Worm (Caenorhabditis elegans) whole organism, L3 larva: ENCODE measurements around the gene lin-49.

Experiments
- ZK546.5 ChIP-seq: sonication (generic microtip); optimal IDR thresholded peaks from 2 replicates; lab custom pipeline; 2017; ENCODE audit warnings: missing biosample characterization, missing genetic modification characterization
- aly-2 ChIP-seq: fragments of 150-350 bp; optimal IDR thresholded peaks from 2 replicates; lab custom pipeline; 2014; ENCODE audit warnings: missing biosample characterization, missing genetic modification characterization
- ama-1 ChIP-seq: fragments of 150-350 bp; optimal IDR thresholded peaks from 2 replicates; lab custom pipeline; 2018
- ceh-16 ChIP-seq: sonication (generic microtip); optimal IDR thresholded peaks from 2 replicates; lab custom pipeline; 2017; ENCODE audit warnings: missing biosample characterization, missing genetic modification characterization
- ceh-28 ChIP-seq: fragments of 150-350 bp; optimal IDR thresholded peaks from 2 replicates; lab custom pipeline; 2014; ENCODE audit warnings: missing biosample characterization, missing genetic modification reagents, missing genetic modification characterization
- egl-5 ChIP-seq: fragments of 150-350 bp; optimal IDR thresholded peaks from 2 replicates; lab custom pipeline; 2017; ENCODE audit warnings: missing biosample characterization, missing genetic modification reagents, missing genetic modification characterization, inconsistent platforms
- elt-2 ChIP-seq: sonication (generic microtip); optimal IDR thresholded peaks from 2 replicates; lab custom pipeline; 2016; ENCODE audit warnings: missing genetic modification reagents, mild to moderate bottlenecking, missing genetic modification characterization, missing compliant biosample characterization
- elt-3 ChIP-seq, 3 experiments: fragments of 150-350 bp in 1 of 3; sonication (generic microtip) in 2 of 3; optimal IDR thresholded peaks; 2 replicates in 2 of 3; 4 replicates in 1 of 3; lab custom pipeline; 2014 to 2017; ENCODE audit warnings: missing biosample characterization in 3 of 3, missing genetic modification characterization in 3 of 3
- fkh-10 ChIP-seq: sonication (generic microtip); optimal IDR thresholded peaks from 2 replicates; lab custom pipeline; 2017; ENCODE audit warnings: missing biosample characterization, missing genetic modification reagents, missing genetic modification characterization
- fos-1 ChIP-seq: fragments of 150-350 bp; optimal IDR thresholded peaks from 2 replicates; lab custom pipeline; 2014; ENCODE audit warnings: missing biosample characterization, missing genetic modification characterization
- hmg-11 ChIP-seq: sonication (generic microtip); optimal IDR thresholded peaks from 2 replicates; lab custom pipeline; 2016; ENCODE audit warnings: missing genetic modification characterization, missing compliant biosample characterization
- lin-15B ChIP-seq: fragments of 150-350 bp; optimal IDR thresholded peaks from 2 replicates; lab custom pipeline; 2014; ENCODE audit warnings: missing biosample characterization, missing genetic modification characterization
- lin-39 ChIP-seq: fragments of 150-350 bp; optimal IDR thresholded peaks from 2 replicates; lab custom pipeline; 2018; ENCODE audit warnings: missing biosample characterization, missing genetic modification reagents, missing genetic modification characterization
- lsy-12 ChIP-seq: sonication (generic microtip); optimal IDR thresholded peaks from 2 replicates; lab custom pipeline; 2016; ENCODE audit warnings: mild to moderate bottlenecking, missing genetic modification characterization, missing compliant biosample characterization
- mdl-1 ChIP-seq: fragments of 150-350 bp; optimal IDR thresholded peaks from 2 replicates; lab custom pipeline; 2014; ENCODE audit warnings: missing biosample characterization, missing genetic modification characterization
- nfya-1 ChIP-seq: sonication (generic microtip); optimal IDR thresholded peaks from 2 replicates; lab custom pipeline; 2017; ENCODE audit warnings: missing genetic modification characterization, mild to moderate bottlenecking, missing compliant biosample characterization, antibody characterized with exemption, moderate library complexity; ENCODE audit not compliant: insufficient read depth
- nhr-11 ChIP-seq: fragments of 150-350 bp; optimal IDR thresholded peaks from 2 replicates; lab custom pipeline; 2014; ENCODE audit warnings: missing biosample characterization, missing genetic modification characterization
- nhr-12 ChIP-seq: fragments of 150-350 bp; optimal IDR thresholded peaks from 2 replicates; lab custom pipeline; 2014; ENCODE audit warnings: missing biosample characterization, missing genetic modification characterization
- nhr-23 ChIP-seq: fragments of 150-350 bp; optimal IDR thresholded peaks from 2 replicates; lab custom pipeline; 2014; ENCODE audit warnings: missing biosample characterization, missing genetic modification reagents, missing genetic modification characterization
- nhr-25 ChIP-seq: sonication (generic microtip); optimal IDR thresholded peaks from 2 replicates; lab custom pipeline; 2017; ENCODE audit warnings: missing biosample characterization, missing genetic modification characterization
- nhr-28 ChIP-seq: fragments of 150-350 bp; optimal IDR thresholded peaks from 2 replicates; lab custom pipeline; 2014; ENCODE audit warnings: missing biosample characterization, missing genetic modification characterization
- nhr-43 ChIP-seq: sonication (generic microtip); optimal IDR thresholded peaks from 2 replicates; lab custom pipeline; 2016; ENCODE audit warnings: mild to moderate bottlenecking, missing genetic modification characterization, missing compliant biosample characterization; ENCODE audit not compliant: poor library complexity, severe bottlenecking
- nhr-76 ChIP-seq: fragments of 150-350 bp; sonication (generic microtip); optimal IDR thresholded peaks from 5 replicates; lab custom pipeline; 2014; ENCODE audit warnings: missing biosample characterization, missing genetic modification characterization
- pha-4 ChIP-seq: fragments of 150-350 bp; optimal IDR thresholded peaks from 2 replicates; lab custom pipeline; 2014; ENCODE audit warnings: missing biosample characterization, missing genetic modification reagents, missing genetic modification characterization
- pqm-1 ChIP-seq: fragments of 150-350 bp; optimal IDR thresholded peaks from 2 replicates; lab custom pipeline; 2017; ENCODE audit warnings: missing biosample characterization, missing genetic modification characterization, inconsistent platforms
- skn-1 ChIP-seq: fragments of 150-350 bp; optimal IDR thresholded peaks from 2 replicates; lab custom pipeline; 2014; ENCODE audit warnings: missing biosample characterization, missing genetic modification characterization
- snpc-4 ChIP-seq: fragments of 150-350 bp; optimal IDR thresholded peaks from 2 replicates; lab custom pipeline; 2014; ENCODE audit warnings: missing biosample characterization, missing genetic modification characterization
- unc-39 ChIP-seq: sonication (generic microtip); optimal IDR thresholded peaks from 4 replicates; lab custom pipeline; 2017; ENCODE audit warnings: missing biosample characterization, missing genetic modification characterization
- unc-62 ChIP-seq: fragments of 150-350 bp; sonication (generic microtip); optimal IDR thresholded peaks from 4 replicates; lab custom pipeline; 2014; ENCODE audit warnings: missing biosample characterization, missing genetic modification reagents, missing genetic modification characterization
- zag-1 ChIP-seq: fragments of 150-350 bp; optimal IDR thresholded peaks from 2 replicates; lab custom pipeline; 2014; ENCODE audit warnings: missing biosample characterization, missing genetic modification characterization
- ztf-11 ChIP-seq: fragments of 150-350 bp; optimal IDR thresholded peaks from 2 replicates; lab custom pipeline; 2014; ENCODE audit warnings: missing biosample characterization, missing genetic modification characterization
- ztf-4 ChIP-seq: fragments of 150-350 bp; optimal IDR thresholded peaks from 2 replicates; lab custom pipeline; 2014; ENCODE audit warnings: missing biosample characterization, missing genetic modification characterization

Gene lin-49

ce11 chrIV:8614680-8615079, 5.8 kb upstream of the lin-49 start, which contains the start of gene cyp-33E3:
TSS of gene cyp-33E3 (plus strand) at chrIV:8614995.
- TF ChIP-seq lsy-12 (tag; lab: Kevin White, UChicago) (no peak), fos-1 (no peak), elt-2 (tag; lab: Kevin White, UChicago) (peak; percentile 17)

- TF ChIP-seq skn-1 (no peak), pqm-1 (tag; lab: Kevin White, UChicago) (no peak), fos-1 (no peak), pha-4 (tag; lab: Kevin White, UChicago) (no peak), nhr-11 (tag; lab: Kevin White, UChicago) (no peak), nhr-76 (tag; lab: Kevin White, UChicago) (no peak)
- TF ChIP-seq, all 47 proteins: peak for 0
Observed at ce11 chrIV:8615314-8615713, 5.2 kb upstream of the lin-49 start.

ce11 chrIV:8617047-8617446, 3.4 kb upstream of the lin-49 start, which contains the start of the genes F42A9.7 and F42A9.3:
TSS of gene F42A9.7 (minus strand) at chrIV:8617147.
TSS of gene F42A9.3 (plus strand) at chrIV:8617260.
- no peak for TF ChIP-seq lsy-12 (tag; lab: Kevin White, UChicago)
- TF ChIP-seq hmg-11 = no peak
- no peak for TF ChIP-seq pqm-1 (tag; lab: Kevin White, UChicago)
- no peak for TF ChIP-seq ztf-4 (tag; lab: Kevin White, UChicago)
- no peak for TF ChIP-seq zag-1 (tag; lab: Kevin White, UChicago)
- TF ChIP-seq unc-62 (GFP tag; lab: Kevin White, UChicago) = no peak
- TF ChIP-seq ZK546.5 (tag; lab: Kevin White, UChicago) = no peak
- no peak for TF ChIP-seq ztf-11 (tag; lab: Kevin White, UChicago)

ce11 chrIV:8618698-8619097, 1.8 kb upstream of the lin-49 start, which contains the start of gene F42A9.8:
TSS of gene F42A9.8 (minus strand) at chrIV:8618785.
- peak; percentile 13 for TF ChIP-seq lin-15B (tag; lab: Kevin White, UChicago)
- TF ChIP-seq lin-39 (tag; lab: Kevin White, UChicago) = no peak
- TF ChIP-seq mdl-1 (tag; lab: Kevin White, UChicago) = no peak
- TF ChIP-seq pha-4 (tag; lab: Kevin White, UChicago) = peak; percentile 40
- peak; percentile 31 for TF ChIP-seq nfya-1 (tag; lab: Kevin White, UChicago)

DNA sequence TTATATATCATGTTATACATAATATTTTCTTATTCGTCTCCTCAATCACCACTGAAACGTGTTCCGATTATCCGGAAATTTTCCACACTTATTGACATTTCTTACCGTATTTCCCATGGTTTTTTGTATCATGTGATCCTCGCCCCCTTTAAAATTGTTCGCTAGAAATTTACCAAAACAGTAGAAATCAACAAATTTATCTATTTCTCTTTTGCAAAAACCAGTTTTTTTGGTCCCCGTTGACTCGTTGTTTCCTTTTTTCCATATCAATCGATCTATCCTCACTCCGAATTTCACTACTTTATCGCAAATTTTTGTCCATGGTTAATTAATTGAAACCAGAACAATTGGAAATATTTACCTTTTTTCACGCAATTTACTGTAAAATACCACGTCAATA, 5.2 kb downstream of the lin-49 start:
- TF ChIP-seq aly-2 (tag; lab: Kevin White, UChicago) (no peak), ama-1 (lab: Kevin White, UChicago) (no peak), unc-62 (GFP tag; lab: Kevin White, UChicago) (no peak), nhr-12 (tag; lab: Kevin White, UChicago) (no peak), nhr-28 (no peak), nhr-23 (no peak), nhr-43 (tag; lab: Kevin White, UChicago) (no peak), unc-39 (tag; lab: Kevin White, UChicago) (no peak), pqm-1 (tag; lab: Kevin White, UChicago) (no peak), nhr-25 (tag; lab: Kevin White, UChicago) (no peak), ceh-16 (tag; lab: Kevin White, UChicago) (no peak), fkh-10 (GFP tag; lab: Kevin White, UChicago) (no peak)
- TF ChIP-seq, all 47 proteins: peak for 0

ce11 chrIV:8626294-8626693, 5.8 kb downstream of the lin-49 start:
- TF ChIP-seq nfya-1 (tag; lab: Kevin White, UChicago) = peak; percentile 9
- TF ChIP-seq nhr-28 = no peak

DNA sequence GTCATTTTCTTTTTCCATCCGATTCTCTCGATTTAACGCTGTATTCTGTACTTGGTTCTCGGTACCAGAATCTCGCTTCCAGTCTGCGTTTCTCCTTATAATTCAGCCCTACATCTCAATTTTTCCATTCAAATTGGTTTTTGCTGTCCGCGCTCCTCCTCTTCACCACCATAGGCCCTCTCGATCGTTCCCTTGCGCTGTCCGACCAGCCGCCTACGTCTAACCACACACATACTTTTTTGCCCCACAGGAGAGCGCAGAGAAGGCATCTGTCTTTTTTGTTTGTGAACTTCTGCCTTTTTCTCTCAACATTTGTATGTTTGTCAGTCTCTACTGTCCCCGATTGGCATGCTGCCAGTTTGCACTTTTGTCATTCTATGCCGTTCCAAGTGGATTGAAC, 6.8 kb downstream of the lin-49 start, which contains the start of gene F42A9.11:
Gene F42A9.11 (plus strand): TSS at position 310 of the 400 bp plus-strand sequence.
- TF ChIP-seq pha-4 (tag; lab: Kevin White, UChicago) (peak; percentile 77), ceh-28 (tag; lab: Kevin White, UChicago) (peak; percentile 26), hmg-11 (peak; percentile 45), nhr-43 (tag; lab: Kevin White, UChicago) (peak; percentile 28), elt-3 (tag; optimal IDR thresholded peaks at IDR 0.05; lab: Kevin White, UChicago) (no peak), nfya-1 (tag; lab: Kevin White, UChicago) (peak; percentile 61), ama-1 (lab: Kevin White, UChicago) (no peak), egl-5 (tag; lab: Kevin White, UChicago) (peak; percentile 15), ztf-11 (tag; lab: Kevin White, UChicago) (no peak), nhr-25 (tag; lab: Kevin White, UChicago) (peak; percentile 30), lin-15B (tag; lab: Kevin White, UChicago) (peak; percentile 7), fos-1 (no peak), snpc-4 (tag; lab: Kevin White, UChicago) (peak; percentile 17)
